Worm (Caenorhabditis elegans): Measurements from ENCODE around the gene F36H1.3.

DNA sequence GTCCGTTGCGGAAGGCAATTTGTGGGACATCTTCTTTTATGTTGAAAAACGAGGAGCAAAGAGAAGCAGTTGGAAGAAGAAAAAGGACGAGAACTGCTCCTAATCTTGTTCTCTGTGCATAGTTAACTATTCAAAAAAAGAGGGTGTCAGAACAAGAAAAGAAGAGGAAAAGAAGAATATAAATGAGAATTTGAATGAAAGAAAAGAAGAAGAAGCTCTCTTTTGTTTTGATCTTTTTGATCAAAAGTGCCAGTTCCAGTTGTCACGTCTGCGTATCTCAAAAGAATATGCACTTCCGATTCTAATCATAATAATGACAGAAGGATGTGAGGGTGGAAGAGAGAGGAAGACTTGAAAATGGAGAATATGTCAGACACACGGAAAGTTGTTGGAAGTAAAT is 45.0 kb downstream of the F36H1.3 start, which contains the start of gene M7.8:
- TF ChIP-seq med-1 (GFP tag; optimal IDR thresholded peaks at IDR 0.05; ENCODE audit: insufficient read depth) (no peak), klf-2 (GFP tag; conservative IDR thresholded peaks at IDR 0.05) (no peak)

Measured in whole organism, midembryonic.